Worm (Caenorhabditis elegans): ENCODE data around the gene bath-41.

The bath-41 gene

ce11 chrIII:6709983-6710382 lies 12.1 kb downstream of the bath-41 start, which contains the start of gene isw-1 (continued):
- TF ChIP-seq efl-3 (GFP tag; optimal IDR thresholded peaks at IDR 0.05) (no peak), nhr-90 (tag; optimal IDR thresholded peaks at IDR 0.05; ENCODE audit: poor library complexity) (peak; percentile 21), unc-30 (tag; optimal IDR thresholded peaks at IDR 0.05) (no peak), blmp-1 (tag; optimal IDR thresholded peaks at IDR 0.05) (peak; percentile 59), swsn-7 (tag; optimal IDR thresholded peaks at IDR 0.05) (peak; percentile 24)

- no peak for TF ChIP-seq nhr-71 (tag; optimal IDR thresholded peaks at IDR 0.05)
- TF ChIP-seq nhr-28 (tag; optimal IDR thresholded peaks at IDR 0.05): no peak
- TF ChIP-seq mdl-1 (tag; optimal IDR thresholded peaks at IDR 0.05): no peak
- no peak for TF ChIP-seq snpc-4 (tag; optimal IDR thresholded peaks at IDR 0.05)
- TF ChIP-seq lin-35 (GFP tag; optimal IDR thresholded peaks at IDR 0.05): no peak
- TF ChIP-seq lsy-2 (tag; optimal IDR thresholded peaks at IDR 0.05): no peak
- TF ChIP-seq ceh-90 (tag; optimal IDR thresholded peaks at IDR 0.05): no peak
- no peak for TF ChIP-seq nhr-85 (tag)
- TF ChIP-seq nhr-47 (tag; optimal IDR thresholded peaks at IDR 0.05): no peak
- no peak for TF ChIP-seq fkh-4 (tag; optimal IDR thresholded peaks at IDR 0.05; ENCODE audit: borderline replicate concordance)
- no peak for TF ChIP-seq skn-1 (tag; optimal IDR thresholded peaks at IDR 0.05)
- TF ChIP-seq ztf-4 (tag; optimal IDR thresholded peaks at IDR 0.05): no peak
- no peak for TF ChIP-seq jun-1 (tag; optimal IDR thresholded peaks at IDR 0.05)
- TF ChIP-seq hlh-4 (tag; optimal IDR thresholded peaks at IDR 0.05): no peak
- TF ChIP-seq alr-1 (tag; optimal IDR thresholded peaks at IDR 0.05; ENCODE audit: borderline replicate concordance): no peak
- no peak for TF ChIP-seq unc-30 (tag; optimal IDR thresholded peaks at IDR 0.05)
- TF ChIP-seq lin-15B (tag; optimal IDR thresholded peaks at IDR 0.05): no peak
- TF ChIP-seq efl-1 (optimal IDR thresholded peaks at IDR 0.05): no peak
- no peak for TF ChIP-seq efl-1 (GFP tag; optimal IDR thresholded peaks at IDR 0.05 in 1 of 2)
- TF ChIP-seq aly-2 (tag; optimal IDR thresholded peaks at IDR 0.05): no peak
Observed at ce11 chrIII:6705515-6705914, 16.5 kb downstream of the bath-41 start, which contains the start of gene F37A4.6. TSS of gene F37A4.6 (plus strand) at chrIII:6705815.

DNA sequence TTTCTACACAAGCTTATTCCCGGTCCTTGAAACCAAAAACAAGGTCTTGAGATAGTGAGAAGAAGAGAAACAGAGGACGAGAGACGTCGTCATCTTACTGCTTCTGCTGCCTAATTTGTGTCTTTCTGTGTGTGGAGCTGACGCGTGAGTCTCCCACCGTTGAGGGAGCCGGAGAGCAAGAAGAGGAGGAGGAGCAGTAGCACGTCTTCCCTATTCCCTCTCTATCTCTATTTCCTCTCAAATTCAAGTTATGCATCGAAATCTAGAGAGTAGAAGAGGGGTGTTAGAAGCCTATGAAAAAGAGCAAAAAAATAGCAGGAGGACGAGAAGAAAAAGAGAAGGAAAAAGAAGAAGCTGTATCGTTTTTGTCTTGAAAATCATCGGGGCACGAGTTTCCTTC lies 26.9 kb downstream of the bath-41 start:
- peak; percentile 56 for TF ChIP-seq tbx-2 (tag; optimal IDR thresholded peaks at IDR 0.05)
- peak in 1 of 2 experiments; percentile 59 for TF ChIP-seq lsy-2 (tag; optimal IDR thresholded peaks at IDR 0.05)
- TF ChIP-seq unc-86 (tag; optimal IDR thresholded peaks at IDR 0.05): peak; percentile 71
- TF ChIP-seq nhr-47 (tag; optimal IDR thresholded peaks at IDR 0.05): peak; percentile 60
- peak; percentile 47 for TF ChIP-seq swsn-7 (tag; optimal IDR thresholded peaks at IDR 0.05)
- peak; percentile 89 for TF ChIP-seq lin-14 (GFP tag; optimal IDR thresholded peaks at IDR 0.05)
- peak in 2 of 3 experiments; percentile 34 to 71 for TF ChIP-seq ceh-82 (tag; optimal IDR thresholded peaks at IDR 0.05)
- TF ChIP-seq mep-1 (tag; optimal IDR thresholded peaks at IDR 0.05): peak; percentile 45
- TF ChIP-seq fkh-10 (GFP tag; optimal IDR thresholded peaks at IDR 0.05): peak; percentile 92
- TF ChIP-seq Y116A8C.19 (tag; optimal IDR thresholded peaks at IDR 0.05; ENCODE audit: borderline replicate concordance): no peak
- peak; percentile 63 for TF ChIP-seq nhr-71 (tag; optimal IDR thresholded peaks at IDR 0.05)
- no peak for TF ChIP-seq vab-15 (tag; optimal IDR thresholded peaks at IDR 0.05)
- peak; percentile 5 for TF ChIP-seq jun-1 (tag; optimal IDR thresholded peaks at IDR 0.05)
- peak; percentile 91 for TF ChIP-seq isw-1 (GFP tag; IDR thresholded peaks at IDR 0.05)
- 0 out of 2 replicates have a peak, but pooled peaks have one; percentile 4 for TF ChIP-seq nhr-19 (GFP tag; conservative IDR thresholded peaks at IDR 0.05)
- no peak for TF ChIP-seq unc-130 (tag; optimal IDR thresholded peaks at IDR 0.05)
- peak; percentile 20 for TF ChIP-seq xbp-1 (tag; optimal IDR thresholded peaks at IDR 0.05)
- TF ChIP-seq ztf-11 (tag; optimal IDR thresholded peaks at IDR 0.05): no peak
- no peak for TF ChIP-seq mef-2 (tag; optimal IDR thresholded peaks at IDR 0.05)
- peak in 1 of 2 experiments; percentile 15 for TF ChIP-seq lin-35 (GFP tag; optimal IDR thresholded peaks at IDR 0.05)
- peak; percentile 73 for TF ChIP-seq egl-13 (tag; optimal IDR thresholded peaks at IDR 0.05)
- peak; percentile 37 to 56 for TF ChIP-seq efl-1 (optimal IDR thresholded peaks at IDR 0.05)
- TF ChIP-seq efl-1 (GFP tag; optimal IDR thresholded peaks at IDR 0.05 in 1 of 2): peak; percentile 5 to 26
- no peak for TF ChIP-seq sox-4 (tag; optimal IDR thresholded peaks at IDR 0.05)
- no peak for TF ChIP-seq C04F5.9 (tag; optimal IDR thresholded peaks at IDR 0.05)
- peak; percentile 70 for TF ChIP-seq fkh-8 (tag; optimal IDR thresholded peaks at IDR 0.05)
- no peak for TF ChIP-seq ceh-90 (tag; optimal IDR thresholded peaks at IDR 0.05)
- TF ChIP-seq dpl-1 (GFP tag; optimal IDR thresholded peaks at IDR 0.05): peak in 1 of 3 experiments; percentile 35
- TF ChIP-seq dsc-1 (tag; optimal IDR thresholded peaks at IDR 0.05): peak; percentile 20
- TF ChIP-seq snu-23 (GFP tag; optimal IDR thresholded peaks at IDR 0.05): peak; percentile 46
- TF ChIP-seq zag-1 (tag; optimal IDR thresholded peaks at IDR 0.05): no peak
- TF ChIP-seq nhr-11 (tag; optimal IDR thresholded peaks at IDR 0.05): no peak
- TF ChIP-seq nhr-28 (tag; optimal IDR thresholded peaks at IDR 0.05): no peak
- no peak for TF ChIP-seq nhr-77 (tag; optimal IDR thresholded peaks at IDR 0.05)
- TF ChIP-seq fos-1 (tag; optimal IDR thresholded peaks at IDR 0.05): peak; percentile 29
- TF ChIP-seq mdl-1 (tag; optimal IDR thresholded peaks at IDR 0.05): no peak
- no peak for TF ChIP-seq ztf-4 (tag; optimal IDR thresholded peaks at IDR 0.05)
